Fruit fly (Drosophila melanogaster) whole organism, embryonic: Measurements from ENCODE around the gene AcCoAS.
A peak's percentile ranks its signal among the peaks of the same experiment; 100 is the strongest.

Experiments
- Adf1 ChIP-seq: fragments of 200-800 bp; sonication (Bioruptor generic); IDR thresholded peaks from 2 replicates; pipeline ENCODE4 v1.3.6; 2022; ENCODE audit warnings: missing biosample characterization, missing genetic modification characterization
- Atf3 ChIP-seq: fragments of 200-800 bp; sonication (Bioruptor generic); optimal IDR thresholded peaks from 3 replicates; lab custom pipeline; 2016; ENCODE audit warnings: missing biosample characterization, missing genetic modification characterization
- BtbVII ChIP-seq: fragments of 200-800 bp; sonication (Bioruptor generic); optimal IDR thresholded peaks from 3 replicates; lab custom pipeline; 2017; ENCODE audit warnings: missing biosample characterization, mild to moderate bottlenecking, missing genetic modification characterization
- CG10321 ChIP-seq: fragments of 200-800 bp; sonication (Bioruptor generic); IDR thresholded peaks from 2 replicates; pipeline ENCODE4 v1.3.6; 2022; ENCODE audit warnings: missing biosample characterization, missing genetic modification characterization
- CG10366 ChIP-seq: fragments of 200-800 bp; sonication (Bioruptor generic); IDR thresholded peaks from 2 replicates; pipeline ENCODE4 v1.3.6; 2022; ENCODE audit warnings: missing biosample characterization, missing genetic modification characterization
- CG12391 ChIP-seq: fragments of 200-800 bp; sonication (Bioruptor generic); optimal IDR thresholded peaks from 3 replicates; lab custom pipeline; 2018; ENCODE audit warnings: missing biosample characterization, mild to moderate bottlenecking, missing genetic modification characterization, moderate library complexity
- CG1602 ChIP-seq: fragments of 200-800 bp; sonication (Bioruptor generic); optimal IDR thresholded peaks from 3 replicates; lab custom pipeline; 2016; ENCODE audit warnings: missing biosample characterization, missing genetic modification characterization
- CG16863 ChIP-seq: fragments of 200-800 bp; sonication (Bioruptor generic); optimal IDR thresholded peaks from 3 replicates; lab custom pipeline; 2016; ENCODE audit warnings: missing biosample characterization, missing genetic modification characterization
- CG17328 ChIP-seq: fragments of 200-800 bp; sonication (Bioruptor generic); IDR thresholded peaks from 2 replicates; pipeline ENCODE4 v1.3.6; 2022; ENCODE audit warnings: missing biosample characterization, missing genetic modification characterization
- CG18599 ChIP-seq: fragments of 200-800 bp; sonication (Bioruptor generic); optimal IDR thresholded peaks from 3 replicates; lab custom pipeline; 2017; ENCODE audit warnings: missing biosample characterization, missing genetic modification characterization, mild to moderate bottlenecking, moderate library complexity, missing genetic modification reagents
- CG6791 ChIP-seq: fragments of 200-800 bp; sonication (Bioruptor generic); IDR thresholded peaks from 3 replicates; pipeline ENCODE4 v1.3.6; 2022; ENCODE audit warnings: missing biosample characterization, missing genetic modification characterization; ENCODE audit not compliant: partially characterized antibody
- CG8388 ChIP-seq: fragments of 200-800 bp; sonication (Bioruptor generic); optimal IDR thresholded peaks from 2 replicates; lab custom pipeline; 2019; ENCODE audit warnings: missing biosample characterization, mild to moderate bottlenecking, missing genetic modification characterization, moderate library complexity
- CG9797 ChIP-seq: fragments of 200-800 bp; sonication (Bioruptor generic); optimal IDR thresholded peaks from 3 replicates; lab custom pipeline; 2018; ENCODE audit warnings: missing biosample characterization, mild to moderate bottlenecking, missing genetic modification characterization
- CG9932 ChIP-seq: fragments of 200-800 bp; sonication (Bioruptor generic); IDR thresholded peaks from 2 replicates; pipeline ENCODE4 v1.3.6; 2022; ENCODE audit warnings: missing biosample characterization, missing genetic modification characterization
- D ChIP-seq, 2 experiments: fragments of 200-800 bp in 1 of 2; fragments of >200 bp in 1 of 2; sonication (Bioruptor generic) in 1 of 2; optimal IDR thresholded peaks; 2 replicates in 1 of 2; 3 replicates in 1 of 2; lab custom pipeline; 2017; ENCODE audit warnings: mild to moderate bottlenecking in 1 of 2, missing biosample characterization in 1 of 2, missing genetic modification characterization in 1 of 2, missing genetic modification reagents in 1 of 2
- Deaf1 ChIP-seq: fragments of 200-800 bp; optimal IDR thresholded peaks from 3 replicates; lab custom pipeline; 2019; ENCODE audit warnings: missing biosample characterization, mild to moderate bottlenecking, missing genetic modification characterization, moderate library complexity
- Dfd ChIP-seq, 2 experiments: fragments of >200 bp; optimal IDR thresholded peaks; 2 replicates each; lab custom pipeline; 2017; ENCODE audit warnings: missing biosample characterization in 2 of 2, missing genetic modification characterization in 2 of 2
- Ets65A ChIP-seq: fragments of 200-800 bp; sonication (Bioruptor generic); peaks from one replicate; lab custom pipeline; 2016; ENCODE audit warnings: missing biosample characterization, missing genetic modification characterization
- Fer1 ChIP-seq: fragments of 200-800 bp; sonication (Bioruptor generic); optimal IDR thresholded peaks from 2 replicates; lab custom pipeline; 2017; ENCODE audit warnings: missing biosample characterization, mild to moderate bottlenecking, missing genetic modification characterization
- HLHmδ ChIP-seq: fragments of 200-800 bp; sonication (Bioruptor generic); optimal IDR thresholded peaks from 2 replicates; lab custom pipeline; 2018; ENCODE audit warnings: missing biosample characterization, mild to moderate bottlenecking, missing genetic modification characterization, moderate library complexity
- Hr3 ChIP-seq: fragments of 200-800 bp; sonication (Bioruptor generic); optimal IDR thresholded peaks from 3 replicates; lab custom pipeline; 2016; ENCODE audit warnings: missing biosample characterization, missing genetic modification characterization
- Hr39 ChIP-seq: fragments of >200 bp; optimal IDR thresholded peaks from 2 replicates; lab custom pipeline; 2017
- Med ChIP-seq: fragments of 200-800 bp; sonication (Bioruptor generic); peaks from one replicate; lab custom pipeline; 2016; ENCODE audit warnings: missing biosample characterization, missing genetic modification characterization, mild to moderate bottlenecking, inconsistent platforms, moderate library complexity
- Myb ChIP-seq: fragments of 200-800 bp; sonication (Bioruptor generic); optimal IDR thresholded peaks from 2 replicates; lab custom pipeline; 2016; ENCODE audit warnings: missing biosample characterization, missing genetic modification characterization
- NfI ChIP-seq: fragments of 200-800 bp; sonication (Bioruptor generic); optimal IDR thresholded peaks from 3 replicates; lab custom pipeline; 2018; ENCODE audit warnings: missing biosample characterization, mild to moderate bottlenecking, missing genetic modification characterization, moderate library complexity
- Opbp ChIP-seq: fragments of 200-800 bp; sonication (Bioruptor generic); IDR thresholded peaks from 3 replicates; pipeline ENCODE4 v1.3.6; 2022; ENCODE audit warnings: missing biosample characterization, missing genetic modification characterization; ENCODE audit not compliant: partially characterized antibody
- Rx ChIP-seq: fragments of 200-800 bp; sonication (Bioruptor generic); IDR thresholded peaks from 2 replicates; pipeline ENCODE4 v1.3.6; 2022; ENCODE audit warnings: missing biosample characterization, missing genetic modification characterization
- Vsx1 ChIP-seq: fragments of 200-800 bp; sonication (Bioruptor generic); optimal IDR thresholded peaks from 2 replicates; lab custom pipeline; 2017; ENCODE audit warnings: missing biosample characterization, mild to moderate bottlenecking, missing genetic modification characterization, missing genetic modification reagents
- Xbp1 ChIP-seq: fragments of 200-800 bp; sonication (Bioruptor generic); optimal IDR thresholded peaks from 3 replicates; lab custom pipeline; 2016; ENCODE audit warnings: missing biosample characterization, mild to moderate bottlenecking, missing genetic modification characterization
- abd-A ChIP-seq: fragments of 200-800 bp; sonication (Bioruptor generic); optimal IDR thresholded peaks from 3 replicates; lab custom pipeline; 2019; ENCODE audit warnings: missing biosample characterization, mild to moderate bottlenecking, missing genetic modification characterization, moderate library complexity
- az2 ChIP-seq: fragments of 200-800 bp; sonication (Bioruptor generic); optimal IDR thresholded peaks from 3 replicates; lab custom pipeline; 2016; ENCODE audit warnings: missing biosample characterization, missing genetic modification characterization
- bbx ChIP-seq: fragments of 200-800 bp; sonication (Bioruptor generic); IDR thresholded peaks from 2 replicates; pipeline ENCODE4 v1.3.6; 2022; ENCODE audit warnings: missing biosample characterization, missing genetic modification characterization; ENCODE audit not compliant: partially characterized antibody
- cg ChIP-seq: fragments of 200-800 bp; sonication (Bioruptor generic); optimal IDR thresholded peaks from 3 replicates; lab custom pipeline; 2019; ENCODE audit warnings: missing biosample characterization, mild to moderate bottlenecking, missing genetic modification characterization, moderate library complexity
- crol ChIP-seq: fragments of 200-800 bp; sonication (Bioruptor generic); IDR thresholded peaks from 2 replicates; pipeline ENCODE4 v1.3.6; 2022; ENCODE audit warnings: missing biosample characterization, missing genetic modification characterization
- en ChIP-seq: fragments of 200-800 bp; sonication (Bioruptor generic); optimal IDR thresholded peaks from 2 replicates; lab custom pipeline; 2016; ENCODE audit warnings: missing biosample characterization, missing genetic modification characterization
- gem ChIP-seq: fragments of 200-800 bp; sonication (Bioruptor generic); optimal IDR thresholded peaks from 2 replicates; lab custom pipeline; 2019; ENCODE audit warnings: missing biosample characterization, mild to moderate bottlenecking, missing genetic modification characterization, moderate library complexity
- kay ChIP-seq: fragments of 200-800 bp; sonication (Bioruptor generic); optimal IDR thresholded peaks from 2 replicates; lab custom pipeline; 2016; ENCODE audit warnings: missing biosample characterization, missing genetic modification characterization
- ken ChIP-seq: fragments of 200-800 bp; sonication (Bioruptor generic); IDR thresholded peaks from 3 replicates; pipeline ENCODE4 v1.3.6; 2022; ENCODE audit warnings: missing biosample characterization, missing genetic modification characterization
- mld ChIP-seq: fragments of 200-800 bp; sonication (Bioruptor generic); IDR thresholded peaks from 3 replicates; pipeline ENCODE4 v1.3.6; 2022; ENCODE audit warnings: missing biosample characterization, missing genetic modification characterization; ENCODE audit not compliant: partially characterized antibody
- nerfin-2 ChIP-seq: fragments of 200-800 bp; sonication (Bioruptor generic); IDR thresholded peaks from 2 replicates; pipeline ENCODE4 v1.3.6; 2022; ENCODE audit warnings: missing biosample characterization, missing genetic modification characterization; ENCODE audit not compliant: partially characterized antibody
- sisA ChIP-seq: fragments of 200-800 bp; sonication (Bioruptor generic); IDR thresholded peaks from 2 replicates; pipeline ENCODE4 v1.3.6; 2022; ENCODE audit warnings: missing biosample characterization, missing genetic modification characterization
- slbo ChIP-seq: fragments of 200-800 bp; sonication (Bioruptor generic); IDR thresholded peaks from 2 replicates; pipeline ENCODE4 v1.3.6; 2022; ENCODE audit warnings: missing biosample characterization, missing genetic modification characterization
- slp2 ChIP-seq: fragments of 200-800 bp; sonication (Bioruptor generic); optimal IDR thresholded peaks from 2 replicates; lab custom pipeline; 2016; ENCODE audit warnings: missing biosample characterization, missing genetic modification characterization
- so ChIP-seq: fragments of 200-800 bp; sonication (Bioruptor generic); IDR thresholded peaks from 3 replicates; pipeline ENCODE4 v1.3.6; 2022; ENCODE audit warnings: missing biosample characterization, missing genetic modification characterization
- vnd ChIP-seq: fragments of 200-800 bp; sonication (Bioruptor generic); IDR thresholded peaks from 3 replicates; pipeline ENCODE4 v1.3.6; 2022; ENCODE audit warnings: missing biosample characterization, missing genetic modification characterization; ENCODE audit not compliant: partially characterized antibody

AcCoAS gene

DNA sequence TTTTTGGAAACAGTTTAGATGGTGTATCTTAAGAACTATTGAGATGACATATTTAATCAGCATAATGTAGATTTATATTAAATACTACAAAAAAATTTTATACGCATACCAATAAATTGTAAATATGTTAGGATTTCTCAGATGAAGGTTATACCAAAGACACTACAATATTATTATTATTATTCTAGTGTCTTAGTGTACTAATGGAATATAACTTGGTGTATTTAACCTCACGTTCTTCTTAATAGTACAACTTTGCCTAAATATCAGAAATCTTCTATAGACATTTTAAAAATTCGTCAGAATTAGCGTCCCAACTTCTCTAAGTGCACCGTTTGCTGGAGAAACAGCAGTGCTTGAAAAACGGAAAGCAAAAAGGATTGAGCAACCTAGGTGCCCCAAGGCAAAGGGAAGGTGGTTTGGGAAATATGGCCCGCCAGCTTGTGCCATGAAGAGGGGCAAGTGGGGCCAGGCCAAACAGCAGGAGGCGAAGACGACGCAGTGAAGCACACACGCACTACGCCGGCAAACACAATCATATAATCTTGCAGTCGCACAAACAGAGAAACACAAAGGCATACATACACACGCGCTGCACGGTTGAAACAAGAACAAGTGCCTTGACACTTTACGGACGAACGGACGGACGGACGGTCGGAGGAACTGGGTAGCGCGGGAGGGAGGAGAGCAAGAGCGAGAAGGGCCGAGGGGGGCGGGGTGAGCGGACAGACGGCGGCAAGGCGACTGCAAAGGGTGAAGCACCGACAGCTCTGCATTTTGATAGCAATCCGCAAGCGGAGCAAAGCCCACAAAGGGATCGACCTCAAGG lies 26.9 kb downstream of the AcCoAS start (continued):
- TF ChIP-seq nerfin-2 (GFP tag; lab: Robert Waterston, UW) (0 out of 2 replicates have a peak, but pooled peaks have one; percentile 9), kay (no peak), Myb (GFP tag; lab: Kevin White, UChicago) (no peak), bbx (GFP tag; lab: Robert Waterston, UW) (peak; percentile 12; the same call in 1 of the 2 replicates), CG8388 (GFP tag; lab: Kevin White, UChicago) (no peak), Deaf1 (tag; lab: Kevin White, UChicago) (no peak), CG9797 (no peak), Hr39 (lab: Kevin White, UChicago) (peak; percentile 28), cg (GFP tag; lab: Kevin White, UChicago) (peak; percentile 40), en (GFP tag; lab: Kevin White, UChicago) (no peak), crol (GFP tag; lab: Robert Waterston, UW) (peak; percentile 96), Vsx1 (GFP tag; lab: Kevin White, UChicago) (no peak), Med (GFP tag; lab: Kevin White, UChicago) (peak; percentile 65), HLHmδ (GFP tag; lab: Kevin White, UChicago) (peak; percentile 23), vnd (0 out of 3 replicates have a peak, but pooled peaks have one; percentile 24)
- TF ChIP-seq, all 482 proteins: peak for 15

DNA sequence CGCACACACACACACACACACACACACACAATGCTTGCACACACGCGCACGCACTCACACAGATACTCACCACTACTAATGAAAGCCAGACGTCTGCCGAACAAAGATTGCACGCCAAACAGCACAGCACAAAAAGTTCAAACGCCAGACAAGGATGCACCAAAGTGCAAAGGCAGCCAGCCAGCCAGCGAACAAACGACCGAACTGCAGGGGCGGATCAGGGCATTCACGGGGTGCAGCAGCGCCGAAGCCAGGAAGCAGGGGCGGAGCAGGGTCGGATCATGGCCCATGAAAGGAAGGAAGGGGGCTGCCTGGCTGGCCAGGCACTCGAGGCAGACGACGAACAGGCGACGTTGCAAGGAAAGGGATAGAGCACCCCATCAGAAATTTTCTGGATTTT lies 27.5 kb downstream of the AcCoAS start:
- TF ChIP-seq Ets65A (GFP tag; lab: Kevin White, UChicago), result peak; percentile 77
- TF ChIP-seq CG10321 (GFP tag; lab: Robert Waterston, UW), result no peak
- TF ChIP-seq Rx, result 0 out of 2 replicates have a peak, but pooled peaks have one; percentile 20
- 0 out of 3 replicates have a peak, but pooled peaks have one; percentile 15 for TF ChIP-seq ken
- no peak for TF ChIP-seq Dfd (GFP tag; optimal IDR thresholded peaks at IDR 0.05; lab: Kevin White, UChicago)
- TF ChIP-seq slp2 (GFP tag; lab: Kevin White, UChicago), result no peak
- peak; percentile 33; the same call in 1 of the 2 replicates for TF ChIP-seq bbx (GFP tag; lab: Robert Waterston, UW)
- peak; percentile 58; the same call in 1 of the 3 replicates for TF ChIP-seq Opbp (GFP tag; lab: Robert Waterston, UW)
- TF ChIP-seq Atf3 (GFP tag; lab: Kevin White, UChicago), result no peak
- peak; percentile 38; the same call in 1 of the 3 replicates for TF ChIP-seq CG6791 (GFP tag; lab: Robert Waterston, UW)
- 0 out of 3 replicates have a peak, but pooled peaks have one; percentile 29 for TF ChIP-seq mld
- TF ChIP-seq cg (GFP tag; lab: Kevin White, UChicago), result peak; percentile 43

DNA sequence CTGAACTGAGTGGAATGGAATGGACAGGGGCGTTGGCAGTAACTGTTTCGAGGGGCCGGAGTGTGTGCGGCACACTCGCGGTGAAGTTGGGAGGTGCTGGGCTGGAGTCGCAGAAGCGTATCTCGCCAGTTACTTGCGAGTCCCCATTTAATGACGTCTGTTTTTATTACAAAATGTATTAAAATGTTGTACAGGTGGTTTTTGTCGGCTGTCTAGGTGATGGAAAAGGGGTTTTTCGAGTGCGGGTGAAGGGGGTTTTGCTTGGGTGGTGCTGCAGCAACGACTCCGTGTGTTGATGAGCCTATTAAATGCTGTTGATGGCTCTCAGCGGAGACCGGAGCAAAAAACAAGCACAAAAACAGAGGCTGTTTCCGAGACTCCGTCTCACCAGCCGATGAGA lies 28.7 kb downstream of the AcCoAS start:
- TF ChIP-seq Xbp1 (GFP tag; lab: Kevin White, UChicago) (peak; percentile 13), abd-A (tag; lab: Kevin White, UChicago) (peak; percentile 71), Adf1 (GFP tag; lab: Robert Waterston, UW) (peak; percentile 7; the same call in 1 of the 2 replicates), NfI (GFP tag; lab: Kevin White, UChicago) (peak; percentile 1), BtbVII (GFP tag; lab: Kevin White, UChicago) (no peak), D (optimal IDR thresholded peaks at IDR 0.05; lab: Kevin White, UChicago) (no peak), D (GFP tag; optimal IDR thresholded peaks at IDR 0.05; lab: Kevin White, UChicago) (no peak), sisA (GFP tag; lab: Robert Waterston, UW) (peak; percentile 28; the same call in 1 of the 2 replicates), CG1602 (no peak), gem (peak; percentile 27), CG18599 (GFP tag; lab: Kevin White, UChicago) (peak; percentile 20), CG17328 (GFP tag; lab: Robert Waterston, UW) (peak; percentile 17; the same call in 1 of the 2 replicates), CG12391 (tag; lab: Kevin White, UChicago) (peak; percentile 2), Hr3 (GFP tag; lab: Kevin White, UChicago) (peak; percentile 17), az2 (peak; percentile 42), CG9932 (GFP tag; lab: Robert Waterston, UW) (peak; percentile 46), Fer1 (GFP tag; lab: Kevin White, UChicago) (peak; percentile 8), CG16863 (peak; percentile 17), so (GFP tag; lab: Robert Waterston, UW) (peak; percentile 44; the same call in 1 of the 3 replicates), slbo (GFP tag; lab: Robert Waterston, UW) (peak; percentile 33; the same call in 1 of the 2 replicates), CG10366 (GFP tag; lab: Robert Waterston, UW) (0 out of 2 replicates have a peak, but pooled peaks have one; percentile 18)
